Fruit fly (Drosophila melanogaster): ENCODE measurements around the gene Naa30B.

Gene Naa30B

DNA sequence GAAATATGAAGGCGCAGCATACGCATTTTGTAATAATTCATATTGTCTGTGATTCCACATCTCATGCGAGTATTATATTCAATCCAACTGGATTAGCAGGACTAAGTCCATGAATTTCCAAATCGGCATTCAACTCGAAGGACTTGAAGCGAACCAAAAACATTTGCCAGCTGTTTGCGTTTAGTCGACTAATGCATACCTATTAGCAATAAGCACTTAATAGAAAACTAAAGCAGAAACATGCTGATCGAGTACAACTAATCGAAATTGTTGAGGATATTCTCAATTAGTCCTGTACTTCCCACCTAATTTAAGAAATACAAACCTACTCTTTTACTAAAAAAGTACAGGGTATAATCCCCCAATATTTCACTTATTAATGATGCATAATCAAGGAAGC lies 2.6 kb downstream of the Naa30B start:
- TF ChIP-seq spab (GFP tag; optimal IDR thresholded peaks at IDR 0.05) (no peak), Eip78C (GFP tag) (peak; percentile 25), CG1621 (tag; optimal IDR thresholded peaks at IDR 0.05) (no peak)

dm6 chr3L:1464465-1464864 lies 7.4 kb downstream of the Naa30B start:
- TF ChIP-seq Blimp-1 (GFP tag; optimal IDR thresholded peaks at IDR 0.05) (no peak), Eip93F (GFP tag; optimal IDR thresholded peaks at IDR 0.05) (no peak), dac (GFP tag; optimal IDR thresholded peaks at IDR 0.05) (peak; percentile 53), CG4318 (GFP tag; optimal IDR thresholded peaks at IDR 0.05) (peak; percentile 60), fd85E (GFP tag; optimal IDR thresholded peaks at IDR 0.05) (no peak), dsx (GFP tag; optimal IDR thresholded peaks at IDR 0.05; ENCODE audit: poor library complexity, severe bottlenecking) (no peak), spab (GFP tag; optimal IDR thresholded peaks at IDR 0.05) (no peak), Met (GFP tag; optimal IDR thresholded peaks at IDR 0.05) (peak; percentile 58), Ets21C (GFP tag; optimal IDR thresholded peaks at IDR 0.05) (peak; percentile 17), Hr4 (GFP tag; optimal IDR thresholded peaks at IDR 0.05) (peak; percentile 81), ss (GFP tag; optimal IDR thresholded peaks at IDR 0.05) (peak; percentile 13 to 46), CG11762 (GFP tag; optimal IDR thresholded peaks at IDR 0.05; ENCODE audit: insufficient read depth) (no peak), Sox14 (GFP tag; optimal IDR thresholded peaks at IDR 0.05) (peak; percentile 42), CG15336 (GFP tag; IDR thresholded peaks at IDR 0.05) (peak; percentile 68), Eip75B (GFP tag; optimal IDR thresholded peaks at IDR 0.05) (peak; percentile 9), pdm3 (GFP tag; optimal IDR thresholded peaks at IDR 0.05) (peak; percentile 66), Hr39 (GFP tag; optimal IDR thresholded peaks at IDR 0.05) (peak; percentile 33), CG10631 (GFP tag; optimal IDR thresholded peaks at IDR 0.05) (peak; percentile 47), fkh (GFP tag; optimal IDR thresholded peaks at IDR 0.05) (no peak), Smox (GFP tag; optimal IDR thresholded peaks at IDR 0.05) (peak; percentile 48), Eip78C (GFP tag) (peak; percentile 87), topi (GFP tag; optimal IDR thresholded peaks at IDR 0.05) (peak; percentile 42), Gug (GFP tag; IDR thresholded peaks at IDR 0.05) (peak; percentile 47; the same call in 1 of the 2 replicates), acj6 (GFP tag; optimal IDR thresholded peaks at IDR 0.05) (peak; percentile 50), CG11294 (GFP tag; IDR thresholded peaks at IDR 0.05) (peak; percentile 40; the same call in 1 of the 2 replicates), CG9139 (GFP tag; optimal IDR thresholded peaks at IDR 0.05) (no peak), CG34406 (GFP tag; optimal IDR thresholded peaks at IDR 0.05) (peak; percentile 44), Hr38 (GFP tag; optimal IDR thresholded peaks at IDR 0.05) (no peak), vri (GFP tag; optimal IDR thresholded peaks at IDR 0.05) (peak; percentile 18), OdsH (GFP tag; optimal IDR thresholded peaks at IDR 0.05) (peak; percentile 67), CG6808 (GFP tag; optimal IDR thresholded peaks at IDR 0.05) (peak; percentile 20), achi (GFP tag; optimal IDR thresholded peaks at IDR 0.05) (peak; percentile 57), cyc (GFP tag; optimal IDR thresholded peaks at IDR 0.05) (peak; percentile 40), Ets96B (tag; optimal IDR thresholded peaks at IDR 0.05) (peak; percentile 1), Lpt (GFP tag; optimal IDR thresholded peaks at IDR 0.05) (peak; percentile 62), net (GFP tag; optimal IDR thresholded peaks at IDR 0.05) (peak; percentile 71), svp (GFP tag) (peak; percentile 72), Sox15 (GFP tag; optimal IDR thresholded peaks at IDR 0.05) (peak; percentile 30), fd59A (GFP tag; optimal IDR thresholded peaks at IDR 0.05) (peak; percentile 5), CG8632 (GFP tag; optimal IDR thresholded peaks at IDR 0.05) (peak; percentile 51), CG8319 (GFP tag; optimal IDR thresholded peaks at IDR 0.05) (no peak), Sox102F (GFP tag; optimal IDR thresholded peaks at IDR 0.05) (peak; percentile 52), salr (GFP tag; optimal IDR thresholded peaks at IDR 0.05) (peak in 1 of 2 experiments; percentile 12), CG32006 (GFP tag; optimal IDR thresholded peaks at IDR 0.05) (peak; percentile 83), CG11902 (GFP tag; optimal IDR thresholded peaks at IDR 0.05) (no peak), CG6276 (GFP tag; optimal IDR thresholded peaks at IDR 0.05) (peak; percentile 50), CG6854 (GFP tag; optimal IDR thresholded peaks at IDR 0.05) (no peak), CG6163 (GFP tag; IDR thresholded peaks at IDR 0.05) (peak; percentile 32; the same call in 1 of the 3 replicates), CG10669 (GFP tag; optimal IDR thresholded peaks at IDR 0.05) (peak; percentile 17)

Data from whole organism, prepupa.